Worm (Caenorhabditis elegans) whole organism, L3 larva: ENCODE results near the gene slfl-4.
"Not testable (repeated sequence)": the region's sequence is repeated elsewhere in the genome, so short reads cannot be mapped to it uniquely, and the experiment has no call there.

Experiments used
- aly-2 ChIP-seq: fragments of 150-350 bp; optimal IDR thresholded peaks from 2 replicates; lab custom pipeline; 2014; ENCODE audit warnings: missing biosample characterization, missing genetic modification characterization
- ceh-28 ChIP-seq: fragments of 150-350 bp; optimal IDR thresholded peaks from 2 replicates; lab custom pipeline; 2014; ENCODE audit warnings: missing biosample characterization, missing genetic modification reagents, missing genetic modification characterization
- elt-1 ChIP-seq: fragments of 150-350 bp; optimal IDR thresholded peaks from 2 replicates; lab custom pipeline; 2014; ENCODE audit warnings: missing biosample characterization, missing genetic modification characterization
- fkh-10 ChIP-seq: sonication (generic microtip); optimal IDR thresholded peaks from 2 replicates; lab custom pipeline; 2017; ENCODE audit warnings: missing biosample characterization, missing genetic modification reagents, missing genetic modification characterization
- fos-1 ChIP-seq: fragments of 150-350 bp; optimal IDR thresholded peaks from 2 replicates; lab custom pipeline; 2014; ENCODE audit warnings: missing biosample characterization, missing genetic modification characterization
- mdl-1 ChIP-seq: fragments of 150-350 bp; optimal IDR thresholded peaks from 2 replicates; lab custom pipeline; 2014; ENCODE audit warnings: missing biosample characterization, missing genetic modification characterization
- nhr-28 ChIP-seq: fragments of 150-350 bp; optimal IDR thresholded peaks from 2 replicates; lab custom pipeline; 2014; ENCODE audit warnings: missing biosample characterization, missing genetic modification characterization
- pha-4 ChIP-seq: fragments of 150-350 bp; optimal IDR thresholded peaks from 2 replicates; lab custom pipeline; 2014; ENCODE audit warnings: missing biosample characterization, missing genetic modification reagents, missing genetic modification characterization
- tbx-2 ChIP-seq: sonication (generic microtip); optimal IDR thresholded peaks from 2 replicates; lab custom pipeline; 2016; ENCODE audit warnings: mild to moderate bottlenecking, missing genetic modification characterization, missing compliant biosample characterization
- unc-62 ChIP-seq: fragments of 150-350 bp; sonication (generic microtip); optimal IDR thresholded peaks from 4 replicates; lab custom pipeline; 2014; ENCODE audit warnings: missing biosample characterization, missing genetic modification reagents, missing genetic modification characterization

DNA sequence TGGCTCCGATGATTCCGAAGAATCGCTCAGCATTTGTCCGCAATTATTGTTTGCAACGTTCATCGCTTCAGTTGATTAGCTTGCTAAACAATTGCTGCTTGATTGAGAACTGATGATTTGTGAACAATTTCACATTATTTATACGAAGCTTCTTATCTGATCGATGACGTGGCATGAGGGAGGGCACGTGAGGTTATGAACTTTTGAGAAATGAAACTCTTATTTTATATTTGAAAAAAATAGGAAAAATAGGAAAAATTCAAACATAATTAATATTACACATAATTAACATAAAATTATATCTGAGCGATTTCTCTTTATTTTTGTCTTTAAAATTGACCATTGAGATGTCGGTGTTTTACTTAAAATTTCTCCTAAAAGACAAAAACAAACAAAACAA, 19.7 kb upstream of the slfl-4 start, which contains the start of gene F36H12.10:
- not testable (repeated sequence) for TF ChIP-seq unc-62 (GFP tag; lab: Kevin White, UChicago); elt-1 (tag; lab: Kevin White, UChicago); pha-4 (tag; lab: Kevin White, UChicago); mdl-1 (tag; lab: Kevin White, UChicago); nhr-28; fos-1; fkh-10; aly-2; ceh-28 (tag; lab: Kevin White, UChicago); tbx-2 (tag; lab: Kevin White, UChicago)
